Worm (Caenorhabditis elegans) whole organism, mixed stage, embryonic: Measurements from ENCODE around the gene T21E8.5.

Experiments
- M03D4.4 ChIP-seq: sonication (generic microtip); optimal IDR thresholded peaks from 2 replicates; lab custom pipeline; 2017; ENCODE audit warnings: mild to moderate bottlenecking, missing genetic modification characterization, missing compliant biosample characterization
- bed-3 ChIP-seq: fragments of 200-800 bp; sonication (Bioruptor generic); optimal IDR thresholded peaks from 3 replicates; lab custom pipeline; 2018; ENCODE audit warnings: mild to moderate bottlenecking, missing genetic modification characterization, moderate library complexity, missing compliant biosample characterization
- blmp-1 ChIP-seq: fragments of 150-350 bp; optimal IDR thresholded peaks from 2 replicates; lab custom pipeline; 2014; ENCODE audit warnings: missing biosample characterization, missing genetic modification characterization
- ceh-43 ChIP-seq: fragments of 200-800 bp; sonication (Bioruptor generic); optimal IDR thresholded peaks from 2 replicates; lab custom pipeline; 2018; ENCODE audit warnings: mild to moderate bottlenecking, missing genetic modification characterization, moderate library complexity, missing compliant biosample characterization
- ceh-83 ChIP-seq: fragments of 200-800 bp; sonication (Bioruptor generic); optimal IDR thresholded peaks from 2 replicates; lab custom pipeline; 2018; ENCODE audit warnings: mild to moderate bottlenecking, missing genetic modification characterization, missing compliant biosample characterization
- ces-1 ChIP-seq: fragments of 150-350 bp; optimal IDR thresholded peaks from 2 replicates; lab custom pipeline; 2014; ENCODE audit warnings: missing biosample characterization, missing genetic modification reagents, missing genetic modification characterization
- cnd-1 ChIP-seq: fragments of 200-800 bp; sonication (Bioruptor generic); optimal IDR thresholded peaks from 2 replicates; lab custom pipeline; 2018; ENCODE audit warnings: mild to moderate bottlenecking, missing genetic modification characterization, missing compliant biosample characterization
- drap-1 ChIP-seq: fragments of 200-800 bp; sonication (Bioruptor generic); optimal IDR thresholded peaks from 3 replicates; lab custom pipeline; 2018; ENCODE audit warnings: mild to moderate bottlenecking, missing genetic modification characterization, missing compliant biosample characterization
- elt-1 ChIP-seq: sonication (generic microtip); optimal IDR thresholded peaks from 2 replicates; lab custom pipeline; 2017; ENCODE audit warnings: missing genetic modification characterization, mild to moderate bottlenecking, missing compliant biosample characterization, antibody characterized with exemption, moderate library complexity, borderline replicate concordance; ENCODE audit not compliant: insufficient read depth
- elt-3 ChIP-seq: fragments of 150-350 bp; optimal IDR thresholded peaks from 2 replicates; lab custom pipeline; 2014; ENCODE audit warnings: missing biosample characterization, missing genetic modification characterization
- flh-1 ChIP-seq: fragments of 200-800 bp; sonication (Bioruptor generic); optimal IDR thresholded peaks from 2 replicates; lab custom pipeline; 2018; ENCODE audit warnings: mild to moderate bottlenecking, missing genetic modification characterization, moderate library complexity, missing compliant biosample characterization
- hlh-1 ChIP-seq: fragments of 150-350 bp; optimal IDR thresholded peaks from 2 replicates; lab custom pipeline; 2014; ENCODE audit warnings: missing biosample characterization, missing genetic modification reagents, missing genetic modification characterization
- lin-13 ChIP-seq: fragments of 150-350 bp; optimal IDR thresholded peaks from 2 replicates; lab custom pipeline; 2014; ENCODE audit warnings: missing biosample characterization, missing genetic modification characterization
- lin-32 ChIP-seq: fragments of 200-800 bp; sonication (Bioruptor generic); optimal IDR thresholded peaks from 2 replicates; lab custom pipeline; 2018; ENCODE audit warnings: mild to moderate bottlenecking, missing genetic modification characterization, missing compliant biosample characterization
- lsy-2 ChIP-seq: fragments of 150-350 bp; optimal IDR thresholded peaks from 2 replicates; lab custom pipeline; 2014; ENCODE audit warnings: missing biosample characterization, missing genetic modification characterization
- mab-5 ChIP-seq: fragments of 150-350 bp; optimal IDR thresholded peaks from 2 replicates; lab custom pipeline; 2014; ENCODE audit warnings: missing biosample characterization, missing genetic modification characterization
- mep-1 ChIP-seq: fragments of 150-350 bp; optimal IDR thresholded peaks from 2 replicates; lab custom pipeline; 2017; ENCODE audit warnings: missing biosample characterization, missing genetic modification reagents, missing genetic modification characterization, inconsistent platforms
- mls-2 ChIP-seq: sonication (generic microtip); optimal IDR thresholded peaks from 2 replicates; lab custom pipeline; 2016; ENCODE audit warnings: mild to moderate bottlenecking, missing genetic modification characterization, moderate library complexity, missing compliant biosample characterization
- nhr-12 ChIP-seq: fragments of 150-350 bp; optimal IDR thresholded peaks from 2 replicates; lab custom pipeline; 2014; ENCODE audit warnings: missing biosample characterization, missing genetic modification characterization
- nhr-2 ChIP-seq: fragments of 150-350 bp; optimal IDR thresholded peaks from 2 replicates; lab custom pipeline; 2014; ENCODE audit warnings: missing biosample characterization, missing genetic modification characterization
- nhr-237 ChIP-seq: fragments of 150-350 bp; optimal IDR thresholded peaks from 2 replicates; lab custom pipeline; 2014; ENCODE audit warnings: missing biosample characterization, missing genetic modification characterization
- nhr-28 ChIP-seq: fragments of 150-350 bp; optimal IDR thresholded peaks from 2 replicates; lab custom pipeline; 2014; ENCODE audit warnings: missing biosample characterization, missing genetic modification characterization
- nhr-76 ChIP-seq: sonication (generic microtip); optimal IDR thresholded peaks from 2 replicates; lab custom pipeline; 2017; ENCODE audit warnings: missing biosample characterization, missing genetic modification characterization
- pha-4 ChIP-seq: fragments of 150-350 bp; optimal IDR thresholded peaks from 2 replicates; lab custom pipeline; 2018; ENCODE audit warnings: missing biosample characterization, missing genetic modification reagents, missing genetic modification characterization
- sem-2 ChIP-seq: fragments of 200-800 bp; sonication (Bioruptor generic); optimal IDR thresholded peaks from 2 replicates; lab custom pipeline; 2018; ENCODE audit warnings: mild to moderate bottlenecking, missing genetic modification characterization, missing compliant biosample characterization
- snpc-4 ChIP-seq: fragments of 150-350 bp; optimal IDR thresholded peaks from 2 replicates; lab custom pipeline; 2014; ENCODE audit warnings: missing biosample characterization, missing genetic modification characterization
- sptf-1 ChIP-seq: sonication (generic microtip); optimal IDR thresholded peaks from 2 replicates; lab custom pipeline; 2017; ENCODE audit warnings: mild to moderate bottlenecking, missing genetic modification characterization, moderate library complexity, missing compliant biosample characterization
- unc-120 ChIP-seq: sonication (generic microtip); optimal IDR thresholded peaks from 2 replicates; lab custom pipeline; 2017; ENCODE audit warnings: missing genetic modification characterization, missing compliant biosample characterization; ENCODE audit not compliant: poor library complexity, severe bottlenecking
- unc-62 ChIP-seq: fragments of 150-350 bp; optimal IDR thresholded peaks from 2 replicates; lab custom pipeline; 2014; ENCODE audit warnings: missing biosample characterization, missing genetic modification reagents, missing genetic modification characterization
- zip-8 ChIP-seq: fragments of 150-350 bp; optimal IDR thresholded peaks from 2 replicates; lab custom pipeline; 2014; ENCODE audit warnings: missing biosample characterization, missing genetic modification characterization
- ztf-11 ChIP-seq: fragments of 150-350 bp; optimal IDR thresholded peaks from 2 replicates; lab custom pipeline; 2014; ENCODE audit warnings: missing biosample characterization, missing genetic modification characterization

Gene T21E8.5

ce11 chrX:10900079-10900724, 14.2 kb downstream of the T21E8.5 start, which contains the start of gene suca-1:
suca-1 (minus strand) TSS chrX:10900114.
- TF ChIP-seq zip-8 (tag; lab: Kevin White, UChicago) (no peak), pha-4 (tag; lab: Kevin White, UChicago) (peak; percentile 32), cnd-1 (tag; lab: Kevin White, UChicago) (peak; percentile 55), blmp-1 (no peak), drap-1 (GFP tag; lab: Kevin White, UChicago) (peak; percentile 54), ces-1 (GFP tag; lab: Kevin White, UChicago) (no peak), nhr-28 (tag; lab: Kevin White, UChicago) (no peak), hlh-1 (tag; lab: Kevin White, UChicago) (peak; percentile 69), nhr-237 (tag; lab: Kevin White, UChicago) (peak; percentile 17), mep-1 (peak; percentile 57), nhr-2 (tag; lab: Kevin White, UChicago) (no peak), sptf-1 (tag; lab: Kevin White, UChicago) (peak; percentile 70), lin-13 (tag; lab: Kevin White, UChicago) (peak; percentile 49), mls-2 (tag; lab: Kevin White, UChicago) (no peak), unc-120 (peak; percentile 14), elt-3 (no peak), M03D4.4 (tag; lab: Kevin White, UChicago) (peak; percentile 35)

ce11 chrX:10900952-10901351, 15.0 kb downstream of the T21E8.5 start:
- TF ChIP-seq sem-2 (GFP tag; lab: Kevin White, UChicago): no peak
- TF ChIP-seq nhr-76 (tag; lab: Kevin White, UChicago): no peak
- TF ChIP-seq drap-1 (GFP tag; lab: Kevin White, UChicago): peak; percentile 45
- TF ChIP-seq pha-4 (tag; lab: Kevin White, UChicago): no peak
- peak; percentile 74 for TF ChIP-seq hlh-1 (tag; lab: Kevin White, UChicago)
- TF ChIP-seq unc-62 (GFP tag; lab: Kevin White, UChicago): peak; percentile 72
- TF ChIP-seq unc-120: peak; percentile 86
- peak; percentile 69 for TF ChIP-seq ces-1 (GFP tag; lab: Kevin White, UChicago)
- TF ChIP-seq ceh-43 (GFP tag; lab: Kevin White, UChicago): no peak
- TF ChIP-seq mep-1: peak; percentile 72
- no peak for TF ChIP-seq lin-13 (tag; lab: Kevin White, UChicago)
- no peak for TF ChIP-seq nhr-237 (tag; lab: Kevin White, UChicago)
- TF ChIP-seq M03D4.4 (tag; lab: Kevin White, UChicago): peak; percentile 27
- TF ChIP-seq ceh-83 (GFP tag; lab: Kevin White, UChicago): no peak
- peak; percentile 18 for TF ChIP-seq cnd-1 (tag; lab: Kevin White, UChicago)
- TF ChIP-seq nhr-12 (tag; lab: Kevin White, UChicago): peak; percentile 35
- peak; percentile 25 for TF ChIP-seq mls-2 (tag; lab: Kevin White, UChicago)

- no peak for TF ChIP-seq nhr-2 (tag; lab: Kevin White, UChicago)
- TF ChIP-seq mab-5: no peak
- no peak for TF ChIP-seq elt-3
- TF ChIP-seq flh-1 (GFP tag; lab: Kevin White, UChicago): no peak
- TF ChIP-seq ceh-43 (GFP tag; lab: Kevin White, UChicago): no peak
- no peak for TF ChIP-seq drap-1 (GFP tag; lab: Kevin White, UChicago)
- no peak for TF ChIP-seq sptf-1 (tag; lab: Kevin White, UChicago)
- no peak for TF ChIP-seq sem-2 (GFP tag; lab: Kevin White, UChicago)
- TF ChIP-seq cnd-1 (tag; lab: Kevin White, UChicago): no peak
- no peak for TF ChIP-seq ztf-11
These were observed 15.8 kb downstream of the T21E8.5 start for ce11 chrX:10901766-10902165.

- TF ChIP-seq lin-13 (tag; lab: Kevin White, UChicago) (no peak), mab-5 (no peak), snpc-4 (tag; lab: Kevin White, UChicago) (no peak), sem-2 (GFP tag; lab: Kevin White, UChicago) (no peak), pha-4 (tag; lab: Kevin White, UChicago) (no peak), mls-2 (tag; lab: Kevin White, UChicago) (no peak), unc-120 (no peak), zip-8 (tag; lab: Kevin White, UChicago) (no peak), ztf-11 (no peak), hlh-1 (tag; lab: Kevin White, UChicago) (no peak), elt-1 (tag; lab: Kevin White, UChicago) (no peak), bed-3 (GFP tag; lab: Kevin White, UChicago) (no peak), sptf-1 (tag; lab: Kevin White, UChicago) (no peak), lsy-2 (tag; lab: Kevin White, UChicago) (no peak), mep-1 (no peak), nhr-12 (tag; lab: Kevin White, UChicago) (no peak), lin-32 (no peak), unc-62 (GFP tag; lab: Kevin White, UChicago) (no peak)
These were observed 16.9 kb downstream of the T21E8.5 start, which contains the start of gene acbp-3 for ce11 chrX:10902723-10903322. acbp-3 (plus strand) TSS chrX:10903272.
